Fruit fly (Drosophila melanogaster) whole organism, wandering third instar larva: ENCODE results near the gene CG42660.

Source experiments
- CG32264 ChIP-seq: fragments of 200-800 bp; sonication (Bioruptor generic); optimal IDR thresholded peaks from 2 replicates; lab custom pipeline; 2016; ENCODE audit warnings: missing biosample characterization, missing genetic modification characterization
- Dif ChIP-seq: fragments of 200-275, 200-300 bp; sonication (Bioruptor generic); optimal IDR thresholded peaks from 2 replicates; lab custom pipeline; 2018; ENCODE audit warnings: missing biosample characterization, missing genetic modification characterization; ENCODE audit not compliant: partially characterized antibody
- Hnf4 ChIP-seq: fragments of 200-800 bp; sonication (Bioruptor generic); optimal IDR thresholded peaks from 2 replicates; lab custom pipeline; 2016; ENCODE audit warnings: missing biosample characterization, mild to moderate bottlenecking, missing genetic modification characterization
- Hr78 ChIP-seq: fragments of >200 bp; optimal IDR thresholded peaks from 2 replicates; lab custom pipeline; 2017; ENCODE audit warnings: missing biosample characterization, missing genetic modification characterization
- Hr83 ChIP-seq: fragments of 200-300 bp; sonication (Bioruptor generic); optimal IDR thresholded peaks from 2 replicates; lab custom pipeline; 2016; ENCODE audit warnings: missing biosample characterization, mild to moderate bottlenecking, missing genetic modification characterization, moderate library complexity; ENCODE audit not compliant: poor library complexity, severe bottlenecking
- br ChIP-seq: fragments of 200-800 bp; sonication (Bioruptor generic); optimal IDR thresholded peaks from 2 replicates; lab custom pipeline; 2016; ENCODE audit warnings: missing biosample characterization, missing genetic modification characterization
- brk ChIP-seq: fragments of 200-800 bp; sonication (Bioruptor generic); optimal IDR thresholded peaks from 2 replicates; lab custom pipeline; 2016; ENCODE audit warnings: missing biosample characterization, mild to moderate bottlenecking, missing genetic modification characterization
- dmrt93B ChIP-seq: fragments of 200-800 bp; sonication (Bioruptor generic); optimal IDR thresholded peaks from 2 replicates; lab custom pipeline; 2018; ENCODE audit warnings: missing biosample characterization, mild to moderate bottlenecking, missing genetic modification characterization
- ey ChIP-seq: fragments of 200-800 bp; sonication (Bioruptor generic); optimal IDR thresholded peaks from 2 replicates; lab custom pipeline; 2016; ENCODE audit warnings: missing biosample characterization, missing genetic modification characterization
- fru ChIP-seq: fragments of 200-800 bp; sonication (Bioruptor generic); optimal IDR thresholded peaks from 3 replicates; lab custom pipeline; 2016; ENCODE audit warnings: missing biosample characterization, mild to moderate bottlenecking, missing genetic modification characterization
- h ChIP-seq: fragments of 200-800 bp; sonication (Bioruptor generic); optimal IDR thresholded peaks from 3 replicates; lab custom pipeline; 2016; ENCODE audit warnings: missing biosample characterization, mild to moderate bottlenecking, missing genetic modification characterization
- lola ChIP-seq: fragments of >200 bp; optimal IDR thresholded peaks from 2 replicates; lab custom pipeline; 2017; ENCODE audit warnings: missing biosample characterization, missing genetic modification characterization
- psq ChIP-seq: fragments of 200-800 bp; sonication (Bioruptor generic); optimal IDR thresholded peaks from 3 replicates; lab custom pipeline; 2017; ENCODE audit warnings: missing biosample characterization, mild to moderate bottlenecking, missing genetic modification characterization, moderate library complexity
- woc ChIP-seq: sonication (Bioruptor generic); optimal IDR thresholded peaks from 2 replicates; lab custom pipeline; 2016; ENCODE audit warnings: missing biosample characterization, mild to moderate bottlenecking, missing genetic modification characterization

dm6 chr3L:7455849-7456248 lies 9.5 kb upstream of the CG42660 start, which contains the start of gene ppk26:
- TF ChIP-seq woc (GFP tag; lab: Kevin White, UChicago): no peak
- TF ChIP-seq Hnf4 (GFP tag; lab: Kevin White, UChicago): no peak
- TF ChIP-seq CG32264 (GFP tag; lab: Kevin White, UChicago): no peak
- TF ChIP-seq Hr83 (GFP tag; lab: Kevin White, UChicago): no peak
- TF ChIP-seq br (GFP tag; lab: Kevin White, UChicago): no peak
- TF ChIP-seq brk (GFP tag; lab: Kevin White, UChicago): no peak
- no peak for TF ChIP-seq lola (GFP tag; lab: Kevin White, UChicago)
- TF ChIP-seq Hr78: no peak
- no peak for TF ChIP-seq fru (GFP tag; lab: Kevin White, UChicago)
- TF ChIP-seq ey (GFP tag; lab: Kevin White, UChicago): no peak
- no peak for TF ChIP-seq Dif
- no peak for TF ChIP-seq dmrt93B (GFP tag; lab: Kevin White, UChicago)
- no peak for TF ChIP-seq h (GFP tag; lab: Kevin White, UChicago)
- no peak for TF ChIP-seq psq (GFP tag; lab: Kevin White, UChicago)
